Worm (Caenorhabditis elegans) whole organism, midembryonic: ENCODE results near the gene catp-4.

Experiments used
- T22C8.4 ChIP-seq: fragments of 200-800 bp; sonication (Bioruptor generic); IDR thresholded peaks from 2 replicates; pipeline ENCODE4 v1.3.6; 2022; ENCODE audit warnings: missing genetic modification characterization, missing compliant biosample characterization
- cog-1 ChIP-seq: sonication (generic microtip); optimal IDR thresholded peaks from 2 replicates; lab custom pipeline; 2016; ENCODE audit warnings: missing genetic modification characterization, missing compliant biosample characterization
- flt-1 ChIP-seq: fragments of 200-800 bp; sonication (Bioruptor generic); IDR thresholded peaks from 2 replicates; pipeline ENCODE4 v1.3.6; 2022; ENCODE audit warnings: missing genetic modification characterization, missing compliant biosample characterization
- klf-2 ChIP-seq: fragments of 200-800 bp; sonication (Bioruptor generic); conservative IDR thresholded peaks from 2 replicates; pipeline ENCODE4 v1.3.6; 2022; ENCODE audit warnings: missing genetic modification reagents, missing genetic modification characterization, missing compliant biosample characterization
- med-1 ChIP-seq: sonication (generic microtip); optimal IDR thresholded peaks from 2 replicates; lab custom pipeline; 2017; ENCODE audit warnings: missing genetic modification characterization, mild to moderate bottlenecking, missing compliant biosample characterization, antibody characterized with exemption, missing genetic modification reagents; ENCODE audit not compliant: insufficient read depth
- ref-1 ChIP-seq: fragments of 200-800 bp; sonication (Bioruptor generic); conservative IDR thresholded peaks from 2 replicates; pipeline ENCODE4 v1.3.6; 2022; ENCODE audit warnings: missing genetic modification reagents, missing genetic modification characterization, missing compliant biosample characterization
- tab-1 ChIP-seq: fragments of 200-800 bp; sonication (Bioruptor generic); IDR thresholded peaks from 2 replicates; pipeline ENCODE4 v1.3.6; 2022; ENCODE audit warnings: missing genetic modification characterization, missing compliant biosample characterization
- ztf-23 ChIP-seq: fragments of 200-800 bp; sonication (Bioruptor generic); IDR thresholded peaks from 2 replicates; pipeline ENCODE4 v1.3.6; 2022; ENCODE audit warnings: missing genetic modification reagents, missing genetic modification characterization, missing compliant biosample characterization
- ztf-29 ChIP-seq: fragments of 200-800 bp; sonication (Bioruptor generic); IDR thresholded peaks from 2 replicates; pipeline ENCODE4 v1.3.6; 2022; ENCODE audit warnings: missing genetic modification reagents, missing genetic modification characterization, missing compliant biosample characterization

The catp-4 gene

ce11 chrII:14636737-14637136, 43.4 kb downstream of the catp-4 start, which contains the start of gene sre-13:
TSS of gene sre-13 (minus strand) at chrII:14636837.
- TF ChIP-seq klf-2 = no peak
- TF ChIP-seq ztf-23 (GFP tag; lab: Robert Waterston, UW) = no peak
- TF ChIP-seq flt-1 = no peak
- no peak for TF ChIP-seq tab-1 (GFP tag; lab: Robert Waterston, UW)

ce11 chrII:14641387-14641786, 48.0 kb downstream of the catp-4 start:
- TF ChIP-seq flt-1 (peak; percentile 47; the same call in 1 of the 2 replicates), tab-1 (GFP tag; lab: Robert Waterston, UW) (0 out of 2 replicates have a peak, but pooled peaks have one; percentile 52)

ce11 chrII:14643983-14644382, 50.6 kb downstream of the catp-4 start, which contains the start of gene atgp-2:
TSS of gene atgp-2 (minus strand) at chrII:14644083.
- no peak for TF ChIP-seq ztf-29
- no peak for TF ChIP-seq T22C8.4 (GFP tag; lab: Robert Waterston, UW)
- no peak for TF ChIP-seq tab-1 (GFP tag; lab: Robert Waterston, UW)
- no peak for TF ChIP-seq cog-1 (tag; lab: Kevin White, UChicago)
- TF ChIP-seq med-1 = no peak

- TF ChIP-seq ztf-29 (no peak), flt-1 (no peak), ztf-23 (GFP tag; lab: Robert Waterston, UW) (no peak), tab-1 (GFP tag; lab: Robert Waterston, UW) (no peak)
These were observed 51.1 kb downstream of the catp-4 start for ce11 chrII:14644465-14644864.

- TF ChIP-seq ref-1 = no peak
These were observed 51.9 kb downstream of the catp-4 start for ce11 chrII:14645290-14645689.
